Worm (Caenorhabditis elegans) whole organism, L4 larva: Measurements from ENCODE around the gene ndub-2.

Experiments
- F49E8.2 ChIP-seq: sonication (generic microtip); optimal IDR thresholded peaks from 2 replicates; lab custom pipeline; 2016; ENCODE audit warnings: missing compliant biosample characterization, mild to moderate bottlenecking, missing genetic modification characterization, borderline replicate concordance
- T26A8.4 ChIP-seq: fragments of 200-800 bp; sonication (Bioruptor generic); IDR thresholded peaks from 2 replicates; pipeline ENCODE4 v1.3.6; 2022; ENCODE audit warnings: missing genetic modification characterization, missing compliant biosample characterization
- arid-1 ChIP-seq: fragments of 200-800 bp; sonication (Bioruptor generic); conservative IDR thresholded peaks from 2 replicates; pipeline ENCODE4 v1.3.6; 2022; ENCODE audit warnings: missing genetic modification reagents, missing genetic modification characterization, missing compliant biosample characterization
- ces-1 ChIP-seq: fragments of 150-350 bp; sonication (generic microtip); optimal IDR thresholded peaks from 4 replicates; lab custom pipeline; 2014; ENCODE audit warnings: missing biosample characterization, missing genetic modification reagents, missing genetic modification characterization
- daf-12 ChIP-seq: fragments of 150-350 bp; optimal IDR thresholded peaks from 2 replicates; lab custom pipeline; 2014; ENCODE audit warnings: missing biosample characterization, missing genetic modification reagents, missing genetic modification characterization
- daf-19 ChIP-seq: fragments of 200-800 bp; sonication (Bioruptor generic); conservative IDR thresholded peaks from 2 replicates; pipeline ENCODE4 v1.3.6; 2022; ENCODE audit warnings: missing genetic modification characterization, missing compliant biosample characterization
- lin-13 ChIP-seq: fragments of 150-350 bp; optimal IDR thresholded peaks from 2 replicates; lab custom pipeline; 2014; ENCODE audit warnings: missing biosample characterization, missing genetic modification reagents, missing genetic modification characterization
- lsy-2 ChIP-seq, 2 experiments: fragments of 150-350 bp in 1 of 2; sonication (generic microtip) in 1 of 2; optimal IDR thresholded peaks; 2 replicates each; lab custom pipeline; 2014 to 2017; ENCODE audit warnings: missing biosample characterization in 2 of 2, missing genetic modification characterization in 2 of 2
- mep-1 ChIP-seq: fragments of 150-350 bp; sonication (generic microtip); optimal IDR thresholded peaks from 3 replicates; lab custom pipeline; 2014; ENCODE audit warnings: missing biosample characterization, missing genetic modification characterization
- pqm-1 ChIP-seq: sonication (generic microtip); optimal IDR thresholded peaks from 2 replicates; lab custom pipeline; 2017; ENCODE audit warnings: missing biosample characterization, missing genetic modification characterization
- sdz-12 ChIP-seq: fragments of 200-800 bp; sonication (Bioruptor generic); optimal IDR thresholded peaks from 2 replicates; lab custom pipeline; 2018; ENCODE audit warnings: mild to moderate bottlenecking, missing genetic modification characterization, missing compliant biosample characterization
- snpc-4 ChIP-seq: fragments of 150-350 bp; optimal IDR thresholded peaks from 2 replicates; lab custom pipeline; 2014; ENCODE audit warnings: missing biosample characterization, missing genetic modification characterization
- zip-2 ChIP-seq: fragments of 150-350 bp; optimal IDR thresholded peaks from 2 replicates; lab custom pipeline; 2014; ENCODE audit warnings: missing biosample characterization, missing genetic modification characterization

DNA sequence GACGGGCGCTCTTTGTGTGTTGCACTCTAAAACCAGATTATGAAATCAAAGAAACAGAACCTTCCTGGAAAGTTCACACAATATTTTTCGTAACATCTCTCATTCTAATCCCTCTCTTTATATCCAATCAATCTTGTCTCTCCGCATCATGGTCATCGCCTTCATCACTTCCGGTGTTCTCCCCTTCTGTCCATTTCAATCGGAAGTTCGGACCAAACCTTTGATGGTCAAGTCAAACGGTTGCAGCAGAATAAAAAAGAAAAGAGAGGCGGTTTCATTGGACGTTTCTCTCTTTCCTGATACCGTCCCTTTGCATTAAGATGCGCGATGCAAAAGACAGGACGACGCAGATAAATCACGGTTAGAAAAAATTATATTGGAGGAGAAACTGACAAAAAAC lies 36.9 kb downstream of the ndub-2 start:
- no peak for TF ChIP-seq lin-13 (GFP tag; lab: Kevin White, UChicago)
- TF ChIP-seq lsy-2 (tag; optimal IDR thresholded peaks at IDR 0.05; lab: Kevin White, UChicago), result no peak
- TF ChIP-seq pqm-1, result no peak
- no peak for TF ChIP-seq mep-1 (tag; lab: Kevin White, UChicago)
- no peak for TF ChIP-seq daf-19
- no peak for TF ChIP-seq T26A8.4 (GFP tag; lab: Robert Waterston, UW)
- TF ChIP-seq snpc-4, result no peak
- no peak for TF ChIP-seq daf-12 (tag; lab: Kevin White, UChicago)
- TF ChIP-seq ces-1, result no peak
- TF ChIP-seq sdz-12 (GFP tag; lab: Kevin White, UChicago), result no peak
- TF ChIP-seq arid-1 (GFP tag; lab: Robert Waterston, UW), result no peak
- no peak for TF ChIP-seq zip-2
- TF ChIP-seq F49E8.2 (tag; lab: Kevin White, UChicago), result no peak
